Fruit fly (Drosophila melanogaster) whole organism, embryonic: Measurements from ENCODE around the gene Cpr31A.

Experiments
- Abd-B ChIP-seq: fragments of 200-800 bp; sonication (Bioruptor generic); optimal IDR thresholded peaks from 2 replicates; lab custom pipeline; 2018; ENCODE audit warnings: missing biosample characterization, mild to moderate bottlenecking, missing genetic modification characterization, moderate library complexity
- Ada2b ChIP-seq: fragments of 200-800 bp; sonication (Bioruptor generic); IDR thresholded peaks from 2 replicates; pipeline ENCODE4 v1.3.6; 2022; ENCODE audit warnings: missing biosample characterization, missing genetic modification characterization
- Adf1 ChIP-seq: fragments of 200-800 bp; sonication (Bioruptor generic); IDR thresholded peaks from 2 replicates; pipeline ENCODE4 v1.3.6; 2022; ENCODE audit warnings: missing biosample characterization, missing genetic modification characterization
- CG10147 ChIP-seq: fragments of 200-800 bp; sonication (Bioruptor generic); optimal IDR thresholded peaks from 2 replicates; lab custom pipeline; 2019; ENCODE audit warnings: missing biosample characterization, mild to moderate bottlenecking, missing genetic modification characterization, moderate library complexity
- CG10959 ChIP-seq: fragments of 200-800 bp; sonication (Bioruptor generic); IDR thresholded peaks from 2 replicates; pipeline ENCODE4 v1.3.6; 2022; ENCODE audit warnings: missing biosample characterization, missing genetic modification characterization
- CG11695 ChIP-seq: fragments of 200-800 bp; sonication (Bioruptor generic); IDR thresholded peaks from 3 replicates; pipeline ENCODE4 v1.3.6; 2022; ENCODE audit warnings: missing biosample characterization, missing genetic modification characterization
- CG12659 ChIP-seq: fragments of 200-800 bp; sonication (Bioruptor generic); optimal IDR thresholded peaks from 3 replicates; lab custom pipeline; 2017; ENCODE audit warnings: mild to moderate bottlenecking, missing biosample characterization, missing genetic modification reagents, missing genetic modification characterization
- CG12744 ChIP-seq: fragments of 200-800 bp; sonication (Bioruptor generic); optimal IDR thresholded peaks from 2 replicates; lab custom pipeline; 2016; ENCODE audit warnings: missing biosample characterization, missing genetic modification characterization
- CG15269 ChIP-seq: fragments of 200-800 bp; sonication (Bioruptor generic); optimal IDR thresholded peaks from 2 replicates; lab custom pipeline; 2018; ENCODE audit warnings: missing biosample characterization, mild to moderate bottlenecking, missing genetic modification characterization, moderate library complexity
- CG15479 ChIP-seq: fragments of 200-800 bp; sonication (Bioruptor generic); optimal IDR thresholded peaks from 3 replicates; lab custom pipeline; 2019; ENCODE audit warnings: missing biosample characterization, mild to moderate bottlenecking, missing genetic modification characterization, moderate library complexity
- CG1792 ChIP-seq: fragments of 200-800 bp; sonication (Bioruptor generic); optimal IDR thresholded peaks from 2 replicates; lab custom pipeline; 2016; ENCODE audit warnings: missing biosample characterization, missing genetic modification characterization
- CG18599 ChIP-seq: fragments of 200-800 bp; sonication (Bioruptor generic); optimal IDR thresholded peaks from 3 replicates; lab custom pipeline; 2017; ENCODE audit warnings: missing biosample characterization, missing genetic modification characterization, mild to moderate bottlenecking, moderate library complexity, missing genetic modification reagents
- CG18619 ChIP-seq: fragments of 200-800 bp; sonication (Bioruptor generic); optimal IDR thresholded peaks from 3 replicates; lab custom pipeline; 2017; ENCODE audit warnings: missing biosample characterization, mild to moderate bottlenecking, missing genetic modification characterization
- CG2120 ChIP-seq: fragments of 200-800 bp; sonication (Bioruptor generic); optimal IDR thresholded peaks from 3 replicates; lab custom pipeline; 2016; ENCODE audit warnings: missing biosample characterization, missing genetic modification characterization
- CG2712 ChIP-seq: fragments of 200-800 bp; optimal IDR thresholded peaks from 3 replicates; lab custom pipeline; 2019; ENCODE audit warnings: missing biosample characterization, mild to moderate bottlenecking, missing genetic modification characterization, moderate library complexity
- CG30020 ChIP-seq: fragments of 200-800 bp; optimal IDR thresholded peaks from 2 replicates; lab custom pipeline; 2019; ENCODE audit warnings: missing biosample characterization, mild to moderate bottlenecking, missing genetic modification characterization, moderate library complexity
- CG3163 ChIP-seq: fragments of 200-800 bp; sonication (Bioruptor generic); optimal IDR thresholded peaks from 3 replicates; lab custom pipeline; 2016; ENCODE audit warnings: missing biosample characterization, missing genetic modification characterization
- CG33557 ChIP-seq: fragments of 200-800 bp; sonication (Bioruptor generic); optimal IDR thresholded peaks from 2 replicates; lab custom pipeline; 2019; ENCODE audit warnings: missing biosample characterization, mild to moderate bottlenecking, missing genetic modification characterization, moderate library complexity
- CG3838 ChIP-seq: fragments of 200-800 bp; sonication (Bioruptor generic); optimal IDR thresholded peaks from 3 replicates; lab custom pipeline; 2016; ENCODE audit warnings: missing biosample characterization, missing genetic modification characterization
- CG4707 ChIP-seq: fragments of 200-800 bp; sonication (Bioruptor generic); optimal IDR thresholded peaks from 2 replicates; lab custom pipeline; 2018; ENCODE audit warnings: missing biosample characterization, mild to moderate bottlenecking, missing genetic modification characterization, moderate library complexity
- CG6654 ChIP-seq: fragments of 200-800 bp; sonication (Bioruptor generic); optimal IDR thresholded peaks from 2 replicates; lab custom pipeline; 2017; ENCODE audit warnings: missing biosample characterization, mild to moderate bottlenecking, missing genetic modification characterization
- CG7357 ChIP-seq: fragments of 200-800 bp; sonication (Bioruptor generic); IDR thresholded peaks from 3 replicates; pipeline ENCODE4 v1.3.6; 2022; ENCODE audit warnings: missing biosample characterization, missing genetic modification characterization
- CG9932 ChIP-seq: fragments of 200-800 bp; sonication (Bioruptor generic); IDR thresholded peaks from 2 replicates; pipeline ENCODE4 v1.3.6; 2022; ENCODE audit warnings: missing biosample characterization, missing genetic modification characterization
- Oli ChIP-seq: fragments of 200-800 bp; sonication (Bioruptor generic); optimal IDR thresholded peaks from 2 replicates; lab custom pipeline; 2018; ENCODE audit warnings: missing biosample characterization, mild to moderate bottlenecking, missing genetic modification characterization, moderate library complexity
- Rfx ChIP-seq: fragments of 200-800 bp; sonication (Bioruptor generic); IDR thresholded peaks from 2 replicates; pipeline ENCODE4 v1.3.6; 2022; ENCODE audit warnings: missing biosample characterization, missing genetic modification characterization
- Side ChIP-seq: fragments of 200-800 bp; sonication (Bioruptor generic); optimal IDR thresholded peaks from 2 replicates; lab custom pipeline; 2016; ENCODE audit warnings: missing biosample characterization, missing genetic modification characterization
- Taf1 ChIP-seq: fragments of 200-800 bp; sonication (Bioruptor generic); IDR thresholded peaks from 2 replicates; pipeline ENCODE4 v1.3.6; 2022; ENCODE audit warnings: missing biosample characterization, missing genetic modification characterization
- bbx ChIP-seq: fragments of 200-800 bp; sonication (Bioruptor generic); IDR thresholded peaks from 2 replicates; pipeline ENCODE4 v1.3.6; 2022; ENCODE audit warnings: missing biosample characterization, missing genetic modification characterization; ENCODE audit not compliant: partially characterized antibody
- bigmax ChIP-seq: fragments of 200-800 bp; sonication (Bioruptor generic); optimal IDR thresholded peaks from 2 replicates; lab custom pipeline; 2018; ENCODE audit warnings: missing biosample characterization, mild to moderate bottlenecking, missing genetic modification characterization
- ci ChIP-seq: fragments of 200-800 bp; sonication (Bioruptor generic); IDR thresholded peaks from 3 replicates; pipeline ENCODE4 v1.3.6; 2022; ENCODE audit warnings: missing biosample characterization, missing genetic modification characterization
- croc ChIP-seq: fragments of 200-800 bp; sonication (Bioruptor generic); conservative IDR thresholded peaks from 3 replicates; pipeline ENCODE4 v1.3.6; 2022; ENCODE audit warnings: missing biosample characterization, missing genetic modification characterization
- dmrt11E ChIP-seq: fragments of 200-800 bp; sonication (Bioruptor generic); optimal IDR thresholded peaks from 3 replicates; lab custom pipeline; 2018; ENCODE audit warnings: missing biosample characterization, mild to moderate bottlenecking, missing genetic modification characterization, moderate library complexity
- gcm2 ChIP-seq: fragments of 200-800 bp; sonication (Bioruptor generic); optimal IDR thresholded peaks from 2 replicates; lab custom pipeline; 2016; ENCODE audit warnings: missing biosample characterization, missing genetic modification characterization
- ham ChIP-seq: fragments of 200-800 bp; sonication (Bioruptor generic); IDR thresholded peaks from 2 replicates; pipeline ENCODE4 v1.3.6; 2022; ENCODE audit warnings: missing biosample characterization, missing genetic modification characterization
- ind ChIP-seq: fragments of 200-800 bp; sonication (Bioruptor generic); optimal IDR thresholded peaks from 3 replicates; lab custom pipeline; 2016; ENCODE audit warnings: missing biosample characterization, missing genetic modification characterization
- jing ChIP-seq: fragments of 200-800 bp; sonication (Bioruptor generic); optimal IDR thresholded peaks from 2 replicates; lab custom pipeline; 2018; ENCODE audit warnings: missing biosample characterization, mild to moderate bottlenecking, missing genetic modification characterization
- lbe ChIP-seq: fragments of 200-800 bp; sonication (Bioruptor generic); optimal IDR thresholded peaks from 2 replicates; lab custom pipeline; 2016; ENCODE audit warnings: missing biosample characterization, mild to moderate bottlenecking, missing genetic modification characterization
- luna ChIP-seq: fragments of 200-800 bp; sonication (Bioruptor generic); optimal IDR thresholded peaks from 2 replicates; lab custom pipeline; 2016; ENCODE audit warnings: missing biosample characterization, missing genetic modification characterization
- nmo ChIP-seq: fragments of 200-800 bp; sonication (Bioruptor generic); optimal IDR thresholded peaks from 2 replicates; lab custom pipeline; 2018; ENCODE audit warnings: missing biosample characterization, mild to moderate bottlenecking, missing genetic modification characterization, moderate library complexity
- oc ChIP-seq: fragments of 200-800 bp; sonication (Bioruptor generic); optimal IDR thresholded peaks from 2 replicates; lab custom pipeline; 2018; ENCODE audit warnings: missing biosample characterization, mild to moderate bottlenecking, missing genetic modification characterization, moderate library complexity
- onecut ChIP-seq: fragments of 200-800 bp; sonication (Bioruptor generic); IDR thresholded peaks from 2 replicates; pipeline ENCODE4 v1.3.6; 2022; ENCODE audit warnings: missing biosample characterization, missing genetic modification characterization
- p53 ChIP-seq: fragments of 200-800 bp; sonication (Bioruptor generic); optimal IDR thresholded peaks from 2 replicates; lab custom pipeline; 2016; ENCODE audit warnings: missing biosample characterization, missing genetic modification characterization
- pfk ChIP-seq: fragments of 200-800 bp; sonication (Bioruptor generic); optimal IDR thresholded peaks from 2 replicates; lab custom pipeline; 2018; ENCODE audit warnings: missing biosample characterization, mild to moderate bottlenecking, missing genetic modification characterization, moderate library complexity
- phol ChIP-seq: fragments of 200-800 bp; sonication (Bioruptor generic); optimal IDR thresholded peaks from 3 replicates; lab custom pipeline; 2018; ENCODE audit warnings: missing biosample characterization, mild to moderate bottlenecking, missing genetic modification characterization, moderate library complexity
- sc ChIP-seq, 3 experiments: fragments of >200 bp in 2 of 3; fragments of 200-800 bp in 1 of 3; sonication (Bioruptor generic) in 1 of 3; optimal IDR thresholded peaks; 2 replicates in 2 of 3; 3 replicates in 1 of 3; lab custom pipeline; 2017; ENCODE audit warnings: mild to moderate bottlenecking in 1 of 3, missing biosample characterization in 1 of 3, missing genetic modification characterization in 1 of 3, missing genetic modification reagents in 1 of 3
- sens-2 ChIP-seq: fragments of 200-800 bp; sonication (Bioruptor generic); IDR thresholded peaks from 2 replicates; pipeline ENCODE4 v1.3.6; 2022; ENCODE audit warnings: missing biosample characterization, missing genetic modification characterization
- tio ChIP-seq: fragments of 200-800 bp; sonication (Bioruptor generic); optimal IDR thresholded peaks from 2 replicates; lab custom pipeline; 2017; ENCODE audit warnings: missing biosample characterization, missing genetic modification characterization, inconsistent platforms
- tup ChIP-seq: fragments of 200-800 bp; sonication (Bioruptor generic); optimal IDR thresholded peaks from 2 replicates; lab custom pipeline; 2016; ENCODE audit warnings: missing biosample characterization, mild to moderate bottlenecking, missing genetic modification characterization, moderate library complexity

The Cpr31A gene

dm6 chr2L:10009800-10010658, 44.0 kb upstream of the Cpr31A start (continued):
- TF ChIP-seq bbx (GFP tag; lab: Robert Waterston, UW) (peak; percentile 9; the same call in 1 of the 2 replicates), CG12744 (GFP tag; lab: Kevin White, UChicago) (peak; percentile 96), onecut (peak; percentile 95), bigmax (peak; percentile 73), CG12659 (GFP tag; lab: Kevin White, UChicago) (peak; percentile 97), pfk (GFP tag; lab: Kevin White, UChicago) (peak; percentile 35), nmo (peak; percentile 95), sens-2 (GFP tag; lab: Robert Waterston, UW) (peak; percentile 96), CG7357 (GFP tag; lab: Robert Waterston, UW) (peak; percentile 91), luna (peak; percentile 96), CG18619 (GFP tag; lab: Kevin White, UChicago) (peak; percentile 96), CG6654 (GFP tag; lab: Kevin White, UChicago) (peak; percentile 88), lbe (GFP tag; lab: Kevin White, UChicago) (peak; percentile 98), Taf1 (GFP tag; lab: Robert Waterston, UW) (peak; percentile 97), CG11695 (GFP tag; lab: Robert Waterston, UW) (peak; percentile 95), ci (GFP tag; lab: Robert Waterston, UW) (peak; percentile 99), CG10147 (GFP tag; lab: Kevin White, UChicago) (peak; percentile 94), CG10959 (GFP tag; lab: Robert Waterston, UW) (peak; percentile 93), CG3163 (GFP tag; lab: Kevin White, UChicago) (peak; percentile 91), oc (tag; lab: Kevin White, UChicago) (peak; percentile 97), Side (GFP tag; lab: Kevin White, UChicago) (peak; percentile 98), gcm2 (GFP tag; lab: Kevin White, UChicago) (peak; percentile 92), phol (tag; lab: Kevin White, UChicago) (peak; percentile 90), CG15269 (tag; lab: Kevin White, UChicago) (peak; percentile 97), CG18599 (peak; percentile 98), croc (peak; percentile 93), CG33557 (GFP tag; lab: Kevin White, UChicago) (peak; percentile 94), tup (GFP tag; lab: Kevin White, UChicago) (peak; percentile 93), jing (peak; percentile 94), Rfx (GFP tag; lab: Robert Waterston, UW) (peak; percentile 99), ind (peak; percentile 98), CG4707 (peak; percentile 88), ham (peak; percentile 90), Abd-B (GFP tag; lab: Kevin White, UChicago) (peak; percentile 95), CG2712 (tag; lab: Kevin White, UChicago) (peak; percentile 95), Oli (peak; percentile 95), CG15479 (no peak), sc (optimal IDR thresholded peaks at IDR 0.05; lab: Kevin White, UChicago) (no peak), sc (GFP tag; optimal IDR thresholded peaks at IDR 0.05; lab: Kevin White, UChicago) (peak; percentile 85), Ada2b (peak; percentile 98), tio (peak; percentile 92), CG3838 (GFP tag; lab: Kevin White, UChicago) (peak; percentile 89), p53 (GFP tag; lab: Kevin White, UChicago) (peak; percentile 96), CG1792 (peak; percentile 97), dmrt11E (peak; percentile 94), CG30020 (peak; percentile 76), CG9932 (GFP tag; lab: Robert Waterston, UW) (peak; percentile 99), CG2120 (peak; percentile 99), Adf1 (GFP tag; lab: Robert Waterston, UW) (peak; percentile 84)
